Worm (Caenorhabditis elegans): ENCODE measurements around the gene srh-33.

The srh-33 gene

DNA sequence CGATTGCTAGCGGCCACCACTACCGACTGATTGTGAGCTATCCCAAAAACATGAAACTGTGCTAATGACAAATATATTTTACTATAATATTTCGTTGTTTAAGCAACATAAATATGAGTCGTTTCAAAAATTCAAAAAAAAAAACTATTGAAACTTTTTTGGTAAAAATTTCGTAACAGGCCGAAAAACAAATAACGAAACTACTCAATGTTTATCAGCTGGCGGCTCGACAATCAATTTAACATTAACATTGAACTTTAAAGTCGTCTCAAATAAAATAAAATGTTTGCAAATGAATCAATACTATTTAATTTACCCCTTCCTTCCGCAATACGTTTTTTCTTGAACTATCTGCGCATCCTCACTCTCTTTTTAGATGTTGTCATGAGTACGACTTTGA is 14.7 kb upstream of the srh-33 start:
- TF ChIP-seq cebp-1 (GFP tag; IDR thresholded peaks at IDR 0.05) (no peak), cebp-1 (tag; optimal IDR thresholded peaks at IDR 0.05) (peak; percentile 72), ceh-40 (GFP tag; IDR thresholded peaks at IDR 0.05) (no peak), repo-1 (tag; optimal IDR thresholded peaks at IDR 0.05) (no peak), ztf-22 (GFP tag; optimal IDR thresholded peaks at IDR 0.05) (no peak), egrh-3 (GFP tag; IDR thresholded peaks at IDR 0.05) (no peak), pha-4 (tag; optimal IDR thresholded peaks at IDR 0.05) (peak; percentile 5), C06A6.2 (GFP tag; conservative IDR thresholded peaks at IDR 0.05) (no peak), atf-7 (tag; optimal IDR thresholded peaks at IDR 0.05) (no peak)

DNA sequence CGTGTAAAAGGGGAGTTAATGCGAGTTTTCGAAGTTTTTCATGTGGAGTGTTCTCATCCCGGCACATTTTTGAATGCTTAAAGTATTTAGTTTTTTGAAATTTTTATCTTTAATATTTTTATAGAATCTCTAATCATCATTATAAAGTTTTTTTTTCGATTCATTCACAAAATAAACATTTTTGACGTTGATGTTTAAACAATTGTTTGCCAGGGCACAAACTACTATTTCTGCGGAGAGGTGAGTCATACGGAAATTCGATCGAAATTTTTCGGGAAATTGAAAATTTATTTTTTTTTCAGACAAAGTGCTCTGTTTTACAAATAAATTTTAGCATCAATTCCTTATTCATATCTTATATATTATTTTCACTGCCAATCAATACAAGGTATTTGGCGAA is 10.5 kb upstream of the srh-33 start, which contains the start of gene nhr-98:
nhr-98 (plus strand) TSS at position 301 of the 400 bp plus-strand sequence.
- TF ChIP-seq sdz-38 (tag; optimal IDR thresholded peaks at IDR 0.05) (no peak), D2030.7 (GFP tag; IDR thresholded peaks at IDR 0.05) (no peak), cebp-2 (GFP tag; IDR thresholded peaks at IDR 0.05) (no peak), madf-6 (GFP tag; IDR thresholded peaks at IDR 0.05) (no peak), sea-2 (GFP tag; IDR thresholded peaks at IDR 0.05) (no peak), attf-3 (GFP tag; conservative IDR thresholded peaks at IDR 0.05) (no peak), K11D2.4 (GFP tag; IDR thresholded peaks at IDR 0.05) (no peak), him-1 (tag; optimal IDR thresholded peaks at IDR 0.05) (no peak), B0035.1 (tag; optimal IDR thresholded peaks at IDR 0.05) (no peak)

DNA sequence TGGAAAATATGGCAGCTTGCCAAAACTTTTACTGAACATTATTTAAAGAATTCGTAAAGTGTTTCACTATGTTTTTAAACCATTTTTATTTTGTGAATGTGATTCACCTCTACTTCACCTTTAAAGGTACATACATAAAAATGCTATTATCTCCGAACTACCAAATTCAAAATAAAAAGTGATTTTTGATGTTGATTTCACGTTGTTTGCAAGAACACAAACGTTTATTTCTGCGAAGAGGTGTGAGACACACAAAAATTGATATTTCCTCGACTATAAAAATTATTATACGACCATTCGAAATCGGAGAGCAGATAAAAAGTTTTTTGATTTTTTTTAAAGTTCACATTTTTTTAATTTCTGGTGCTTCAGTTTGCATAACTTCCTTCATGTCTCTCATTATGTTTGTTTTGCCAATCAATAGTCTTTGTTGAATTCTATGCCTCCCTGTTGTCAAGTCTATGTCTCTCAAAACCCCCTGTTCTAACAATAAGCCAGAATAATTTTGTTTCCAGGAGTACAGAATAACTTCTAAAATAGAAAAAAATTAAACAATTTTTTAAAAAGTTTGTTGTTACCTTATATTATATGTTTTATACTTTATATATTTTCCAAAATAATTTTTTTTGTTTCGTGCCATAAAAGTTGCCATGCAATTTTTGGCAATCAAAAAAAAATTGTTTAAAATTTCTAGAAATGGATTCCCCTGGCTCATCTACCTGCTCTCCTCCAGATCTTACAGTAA is 7.8 kb upstream of the srh-33 start, which contains the start of gene nhr-123:
nhr-123 (plus strand) TSS at position 695 of the 745 bp plus-strand sequence.
- TF ChIP-seq hmg-1.2 (GFP tag; IDR thresholded peaks at IDR 0.05) = peak; percentile 15; the same call in 1 of the 2 replicates
- no peak for TF ChIP-seq ceh-79 (tag; optimal IDR thresholded peaks at IDR 0.05)

DNA sequence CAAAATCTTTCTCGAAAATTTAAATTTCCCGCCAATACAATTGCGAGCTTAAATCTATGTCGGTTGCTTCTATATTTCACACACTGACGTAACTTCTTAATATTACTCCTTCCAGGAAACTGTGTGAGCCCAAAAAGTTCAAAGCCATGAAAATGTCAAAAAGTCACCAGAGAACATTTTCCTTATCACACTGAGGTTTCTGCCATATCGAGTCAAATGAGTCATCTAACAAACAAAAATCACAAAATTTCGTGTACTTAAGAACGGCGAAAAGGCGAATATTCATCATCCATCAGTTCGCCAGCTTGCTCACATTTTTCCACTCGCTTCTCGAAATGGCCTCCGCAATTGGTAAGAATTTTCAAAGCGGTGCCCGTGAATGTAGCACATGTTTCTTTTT is 6.6 kb upstream of the srh-33 start, which contains the start of gene M02H5.8:
M02H5.8 (plus strand) TSS at position 297 of the 400 bp plus-strand sequence.
- no peak for TF ChIP-seq rcor-1 (GFP tag; IDR thresholded peaks at IDR 0.05)
- TF ChIP-seq nhr-80 (tag; optimal IDR thresholded peaks at IDR 0.05) = peak; percentile 72

DNA sequence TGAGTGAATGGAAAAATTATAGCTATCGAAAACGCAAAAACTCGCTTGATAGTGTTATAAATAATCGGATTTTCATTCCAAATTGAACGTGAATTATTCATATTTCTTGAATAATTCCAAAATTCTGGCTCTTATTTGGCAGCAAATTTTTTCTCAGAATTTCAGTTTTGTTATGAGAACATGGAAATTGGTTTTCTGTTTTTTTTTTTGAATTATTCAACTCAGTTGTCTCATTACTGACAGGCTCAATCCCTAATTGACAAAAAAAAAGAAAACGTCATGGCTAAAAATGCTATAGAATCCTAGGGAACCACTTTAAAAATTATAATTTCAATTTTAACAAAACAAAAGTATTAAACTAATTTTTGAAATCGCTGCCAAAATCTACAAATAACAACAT is 6.0 kb upstream of the srh-33 start, which contains the start of gene srh-35:
srh-35 (minus strand) TSS at position 101 of the 400 bp plus-strand sequence.
- TF ChIP-seq egrh-3 (GFP tag; IDR thresholded peaks at IDR 0.05) = no peak
- TF ChIP-seq mes-4 (tag; optimal IDR thresholded peaks at IDR 0.05) = no peak
- no peak for TF ChIP-seq sea-2 (GFP tag; IDR thresholded peaks at IDR 0.05)

DNA sequence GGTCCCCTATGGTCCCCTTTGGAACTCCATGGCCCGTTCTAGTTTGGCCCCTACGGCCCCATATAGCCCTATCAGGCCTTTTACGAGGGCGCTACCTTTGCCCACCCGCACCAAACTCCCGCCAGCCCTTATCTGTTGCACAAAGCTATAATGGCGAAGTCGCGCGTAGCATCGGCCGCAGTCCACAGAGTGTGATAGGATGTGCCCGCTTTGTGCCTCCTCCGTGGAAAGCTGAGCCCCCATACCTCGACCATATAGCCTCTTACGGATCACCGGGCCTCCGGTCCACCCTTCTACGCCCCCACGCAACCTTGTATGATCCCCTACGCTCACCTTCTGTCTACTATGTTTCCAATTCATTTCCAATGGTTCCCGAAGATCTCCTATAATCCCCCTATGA is 3.9 kb upstream of the srh-33 start:
- TF ChIP-seq zfh-2 (GFP tag; conservative IDR thresholded peaks at IDR 0.05) (peak; percentile 72), lin-26 (GFP tag; IDR thresholded peaks at IDR 0.05) (0 out of 2 replicates have a peak, but pooled peaks have one; percentile 39), C06A6.2 (GFP tag; conservative IDR thresholded peaks at IDR 0.05) (no peak), xnd-1 (tag; optimal IDR thresholded peaks at IDR 0.05) (no peak)

DNA sequence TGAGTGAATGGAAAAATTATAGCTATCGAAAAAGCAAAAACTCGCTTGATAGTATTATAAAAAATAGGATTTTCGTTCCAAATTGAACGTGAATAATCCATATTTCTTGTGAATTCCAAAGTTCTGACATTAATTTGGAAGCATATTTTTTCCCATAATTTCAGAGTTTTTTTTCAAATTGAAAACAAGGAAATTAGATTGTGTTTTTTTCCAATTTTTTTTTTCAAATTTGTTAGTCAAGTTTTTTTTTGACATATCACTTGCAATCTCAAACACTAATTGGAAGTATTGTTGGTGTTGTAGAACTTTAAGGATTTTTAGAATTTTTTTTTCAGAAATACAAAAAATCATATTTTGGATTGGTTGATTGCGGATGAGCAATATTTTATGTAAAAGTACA is 3.5 kb upstream of the srh-33 start, which contains the start of gene srh-34:
srh-34 (minus strand) TSS at position 101 of the 400 bp plus-strand sequence.
- TF ChIP-seq bed-1 (GFP tag; IDR thresholded peaks at IDR 0.05) = no peak
- no peak for TF ChIP-seq T26A5.8 (tag; optimal IDR thresholded peaks at IDR 0.05)
- TF ChIP-seq Y53G8AR.9 (GFP tag; conservative IDR thresholded peaks at IDR 0.05) = no peak
- no peak for TF ChIP-seq aptf-2 (GFP tag; conservative IDR thresholded peaks at IDR 0.05)
- TF ChIP-seq mel-28 (tag; optimal IDR thresholded peaks at IDR 0.05; ENCODE audit: borderline replicate concordance) = no peak
- TF ChIP-seq Y79H2A.3 (GFP tag; conservative IDR thresholded peaks at IDR 0.05) = no peak

Measured in whole organism, young adult.